Worm (Caenorhabditis elegans): ENCODE results near the gene W08F4.10.

W08F4.10 gene

ce11 chrII:546405-546804 lies 44.6 kb downstream of the W08F4.10 start, which contains the start of gene mlt-10:
mlt-10 (plus strand) TSS chrII:546705.
- no peak for TF ChIP-seq unc-62 (GFP tag; optimal IDR thresholded peaks at IDR 0.05)

ce11 chrII:542416-542815 lies 48.6 kb downstream of the W08F4.10 start:
- no peak for TF ChIP-seq unc-62 (GFP tag; optimal IDR thresholded peaks at IDR 0.05)

Data from whole organism, dauer.